Worm (Caenorhabditis elegans) whole organism, mixed stage, embryonic: Measurements from ENCODE around the gene F23B2.7.

Source experiments
- bed-3 ChIP-seq: fragments of 200-800 bp; sonication (Bioruptor generic); optimal IDR thresholded peaks from 3 replicates; lab custom pipeline; 2018; ENCODE audit warnings: mild to moderate bottlenecking, missing genetic modification characterization, moderate library complexity, missing compliant biosample characterization
- blmp-1 ChIP-seq: fragments of 150-350 bp; optimal IDR thresholded peaks from 2 replicates; lab custom pipeline; 2014; ENCODE audit warnings: missing biosample characterization, missing genetic modification characterization
- ceh-39 ChIP-seq: fragments of 150-350 bp; optimal IDR thresholded peaks from 2 replicates; lab custom pipeline; 2014; ENCODE audit warnings: missing biosample characterization, missing genetic modification characterization
- ceh-43 ChIP-seq: fragments of 200-800 bp; sonication (Bioruptor generic); optimal IDR thresholded peaks from 2 replicates; lab custom pipeline; 2018; ENCODE audit warnings: mild to moderate bottlenecking, missing genetic modification characterization, moderate library complexity, missing compliant biosample characterization
- ces-1 ChIP-seq: fragments of 150-350 bp; optimal IDR thresholded peaks from 2 replicates; lab custom pipeline; 2014; ENCODE audit warnings: missing biosample characterization, missing genetic modification reagents, missing genetic modification characterization
- cnd-1 ChIP-seq: fragments of 200-800 bp; sonication (Bioruptor generic); optimal IDR thresholded peaks from 2 replicates; lab custom pipeline; 2018; ENCODE audit warnings: mild to moderate bottlenecking, missing genetic modification characterization, missing compliant biosample characterization
- elt-3 ChIP-seq: fragments of 150-350 bp; optimal IDR thresholded peaks from 2 replicates; lab custom pipeline; 2014; ENCODE audit warnings: missing biosample characterization, missing genetic modification characterization
- hlh-1 ChIP-seq: fragments of 150-350 bp; optimal IDR thresholded peaks from 2 replicates; lab custom pipeline; 2014; ENCODE audit warnings: missing biosample characterization, missing genetic modification reagents, missing genetic modification characterization
- lin-32 ChIP-seq: fragments of 200-800 bp; sonication (Bioruptor generic); optimal IDR thresholded peaks from 2 replicates; lab custom pipeline; 2018; ENCODE audit warnings: mild to moderate bottlenecking, missing genetic modification characterization, missing compliant biosample characterization
- mab-5 ChIP-seq: fragments of 150-350 bp; optimal IDR thresholded peaks from 2 replicates; lab custom pipeline; 2014; ENCODE audit warnings: missing biosample characterization, missing genetic modification characterization
- mep-1 ChIP-seq: fragments of 150-350 bp; optimal IDR thresholded peaks from 2 replicates; lab custom pipeline; 2017; ENCODE audit warnings: missing biosample characterization, missing genetic modification reagents, missing genetic modification characterization, inconsistent platforms
- mls-2 ChIP-seq: sonication (generic microtip); optimal IDR thresholded peaks from 2 replicates; lab custom pipeline; 2016; ENCODE audit warnings: mild to moderate bottlenecking, missing genetic modification characterization, moderate library complexity, missing compliant biosample characterization
- nhr-12 ChIP-seq: fragments of 150-350 bp; optimal IDR thresholded peaks from 2 replicates; lab custom pipeline; 2014; ENCODE audit warnings: missing biosample characterization, missing genetic modification characterization
- nhr-237 ChIP-seq: fragments of 150-350 bp; optimal IDR thresholded peaks from 2 replicates; lab custom pipeline; 2014; ENCODE audit warnings: missing biosample characterization, missing genetic modification characterization
- pha-4 ChIP-seq: fragments of 150-350 bp; optimal IDR thresholded peaks from 2 replicates; lab custom pipeline; 2018; ENCODE audit warnings: missing biosample characterization, missing genetic modification reagents, missing genetic modification characterization
- snpc-4 ChIP-seq: fragments of 150-350 bp; optimal IDR thresholded peaks from 2 replicates; lab custom pipeline; 2014; ENCODE audit warnings: missing biosample characterization, missing genetic modification characterization
- tbx-8 ChIP-seq: fragments of 200-800 bp; sonication (Bioruptor generic); optimal IDR thresholded peaks from 2 replicates; lab custom pipeline; 2018; ENCODE audit warnings: mild to moderate bottlenecking, missing genetic modification characterization, moderate library complexity, missing compliant biosample characterization
- unc-39 ChIP-seq: fragments of 150-350 bp; optimal IDR thresholded peaks from 2 replicates; lab custom pipeline; 2014; ENCODE audit warnings: missing biosample characterization, missing genetic modification characterization

F23B2.7 gene

DNA sequence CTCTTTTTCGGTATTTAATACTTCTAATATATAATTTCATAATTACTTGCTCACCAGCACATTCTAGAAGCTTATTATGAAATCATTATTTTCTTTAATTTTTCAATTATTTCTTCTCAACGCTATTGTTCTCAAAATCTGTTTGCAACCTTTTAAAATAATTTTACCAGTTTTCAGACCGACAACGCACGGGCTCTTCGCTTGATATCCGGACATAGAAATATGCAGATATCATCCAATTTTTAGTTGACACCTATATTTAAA lies 49.6 kb downstream of the F23B2.7 start, which contains the start of gene wnk-1:
wnk-1 (plus strand) TSS at position 165 of the 264 bp plus-strand sequence.
- TF ChIP-seq elt-3 (tag; lab: Kevin White, UChicago) = no peak
- TF ChIP-seq mls-2 (tag; lab: Kevin White, UChicago) = no peak
- no peak for TF ChIP-seq tbx-8 (GFP tag; lab: Kevin White, UChicago)
- TF ChIP-seq snpc-4 (tag; lab: Kevin White, UChicago) = no peak
- TF ChIP-seq ceh-39 (tag; lab: Kevin White, UChicago) = no peak
- no peak for TF ChIP-seq ces-1 (GFP tag; lab: Kevin White, UChicago)
- no peak for TF ChIP-seq mab-5
- no peak for TF ChIP-seq nhr-237 (tag; lab: Kevin White, UChicago)
- no peak for TF ChIP-seq cnd-1 (tag; lab: Kevin White, UChicago)
- TF ChIP-seq blmp-1 (tag; lab: Kevin White, UChicago) = no peak
- TF ChIP-seq bed-3 (GFP tag; lab: Kevin White, UChicago) = no peak
- no peak for TF ChIP-seq ceh-43 (GFP tag; lab: Kevin White, UChicago)
- TF ChIP-seq nhr-12 (tag; lab: Kevin White, UChicago) = no peak
- no peak for TF ChIP-seq mep-1
- TF ChIP-seq hlh-1 (tag; lab: Kevin White, UChicago) = no peak
- TF ChIP-seq unc-39 (tag; lab: Kevin White, UChicago) = no peak
- TF ChIP-seq lin-32 (GFP tag; lab: Kevin White, UChicago) = no peak
- no peak for TF ChIP-seq pha-4 (tag; lab: Kevin White, UChicago)
